Fruit fly (Drosophila melanogaster) whole organism, adult: Measurements from ENCODE around the gene CG34296.

ENCODE experiments used
- Crg-1 ChIP-seq: fragments of 200-800 bp; sonication (Bioruptor generic); optimal IDR thresholded peaks from 2 replicates; lab custom pipeline; 2016; ENCODE audit warnings: missing biosample characterization, missing genetic modification characterization
- cnc ChIP-seq, 2 experiments: fragments of >200 bp; optimal IDR thresholded peaks; 2 replicates each; lab custom pipeline; 2017
- kay ChIP-seq: fragments of 200-800 bp; sonication (Bioruptor generic); peaks from one replicate; lab custom pipeline; 2016; ENCODE audit warnings: missing biosample characterization, missing genetic modification characterization, borderline replicate concordance

- no peak for TF ChIP-seq Crg-1 (GFP tag; lab: Kevin White, UChicago)
- TF ChIP-seq cnc (optimal IDR thresholded peaks at IDR 0.05; lab: Kevin White, UChicago): no peak
- no peak for TF ChIP-seq kay (GFP tag; lab: Kevin White, UChicago)
Observed at dm6 chr3R:29708322-29708721, 14.0 kb upstream of the CG34296 start.
